Fruit fly (Drosophila melanogaster): ENCODE results near the gene ppk31.

The ppk31 gene

dm6 chr3R:27162824-27163223, at the start of gene ppk31:
Gene ppk31, plus strand, starts transcription at chr3R:27163124.
- no peak for TF ChIP-seq CG7045 (GFP tag; optimal IDR thresholded peaks at IDR 0.05)
- no peak for TF ChIP-seq CG7101 (tag; optimal IDR thresholded peaks at IDR 0.05)
- TF ChIP-seq CG1620 (GFP tag; optimal IDR thresholded peaks at IDR 0.05), result no peak
- no peak for TF ChIP-seq Clk (GFP tag; optimal IDR thresholded peaks at IDR 0.05)
- TF ChIP-seq ovo (GFP tag; optimal IDR thresholded peaks at IDR 0.05), result no peak
- no peak for TF ChIP-seq tj (GFP tag; optimal IDR thresholded peaks at IDR 0.05)
- no peak for TF ChIP-seq CG14711 (tag; optimal IDR thresholded peaks at IDR 0.05)
- no peak for TF ChIP-seq Crg-1 (GFP tag; optimal IDR thresholded peaks at IDR 0.05)
- no peak for TF ChIP-seq CG33017 (tag; optimal IDR thresholded peaks at IDR 0.05)
- TF ChIP-seq toe (GFP tag; optimal IDR thresholded peaks at IDR 0.05), result no peak
- no peak for TF ChIP-seq pad (GFP tag; optimal IDR thresholded peaks at IDR 0.05)
- no peak for TF ChIP-seq CG11617 (GFP tag; optimal IDR thresholded peaks at IDR 0.05)
- no peak for TF ChIP-seq cic (GFP tag; optimal IDR thresholded peaks at IDR 0.05)
- no peak for TF ChIP-seq Mnt (GFP tag; optimal IDR thresholded peaks at IDR 0.05)
- TF ChIP-seq kay (GFP tag; ENCODE audit: borderline replicate concordance), result no peak
- TF ChIP-seq Hr96 (GFP tag; optimal IDR thresholded peaks at IDR 0.05), result no peak
- TF ChIP-seq CG12768 (GFP tag; optimal IDR thresholded peaks at IDR 0.05), result no peak
- TF ChIP-seq CG5204 (GFP tag; optimal IDR thresholded peaks at IDR 0.05), result no peak
- TF ChIP-seq bab1 (GFP tag; optimal IDR thresholded peaks at IDR 0.05), result no peak
- TF ChIP-seq cnc (optimal IDR thresholded peaks at IDR 0.05), result no peak

- TF ChIP-seq CG33017 (tag; optimal IDR thresholded peaks at IDR 0.05) (no peak), CG12768 (GFP tag; optimal IDR thresholded peaks at IDR 0.05) (no peak), CG1620 (GFP tag; optimal IDR thresholded peaks at IDR 0.05) (no peak), Mnt (GFP tag; optimal IDR thresholded peaks at IDR 0.05) (no peak), toe (GFP tag; optimal IDR thresholded peaks at IDR 0.05) (no peak)
Observed at dm6 chr3R:27116465-27117092, 46.3 kb upstream of the ppk31 start, which contains the start of the genes CG6066 and CG5880. Gene CG6066, minus strand, starts transcription at chr3R:27116707. Gene CG5880, plus strand, starts transcription at chr3R:27116745.

DNA sequence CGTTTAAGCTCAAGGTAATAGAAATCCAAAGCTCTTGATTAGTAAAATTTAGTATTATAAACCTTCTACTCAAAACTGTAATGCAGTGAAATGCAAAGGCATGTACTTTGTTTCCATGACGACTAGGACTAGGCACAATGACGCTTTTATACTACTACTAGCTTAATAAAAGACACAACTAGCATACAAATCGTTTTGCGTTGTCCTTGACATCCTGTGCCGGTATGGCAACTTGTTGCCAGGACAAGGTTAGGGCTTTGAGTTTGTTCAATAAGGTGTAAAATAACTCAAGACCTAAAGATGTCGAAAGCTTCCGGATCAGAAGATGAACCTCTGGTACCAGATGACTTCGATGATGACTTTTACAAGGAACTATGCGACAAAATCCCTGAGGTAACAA, 44.6 kb upstream of the ppk31 start, which contains the start of gene CG5882:
Gene CG5882 (plus strand): TSS at position 301 of the 400 bp plus-strand sequence.
- TF ChIP-seq CG1620 (GFP tag; optimal IDR thresholded peaks at IDR 0.05) (no peak), Mnt (GFP tag; optimal IDR thresholded peaks at IDR 0.05) (no peak), CG33017 (tag; optimal IDR thresholded peaks at IDR 0.05) (no peak), tj (GFP tag; optimal IDR thresholded peaks at IDR 0.05) (no peak), Hr96 (GFP tag; optimal IDR thresholded peaks at IDR 0.05) (no peak), cnc (optimal IDR thresholded peaks at IDR 0.05) (no peak), CG7045 (GFP tag; optimal IDR thresholded peaks at IDR 0.05) (no peak), ovo (GFP tag; optimal IDR thresholded peaks at IDR 0.05) (no peak), bab1 (GFP tag; optimal IDR thresholded peaks at IDR 0.05) (no peak), Clk (GFP tag; optimal IDR thresholded peaks at IDR 0.05) (no peak), kay (GFP tag; ENCODE audit: borderline replicate concordance) (no peak), CG11617 (GFP tag; optimal IDR thresholded peaks at IDR 0.05) (no peak), CG12768 (GFP tag; optimal IDR thresholded peaks at IDR 0.05) (no peak), CG7101 (tag; optimal IDR thresholded peaks at IDR 0.05) (no peak), toe (GFP tag; optimal IDR thresholded peaks at IDR 0.05) (no peak), CG5204 (GFP tag; optimal IDR thresholded peaks at IDR 0.05) (no peak)

DNA sequence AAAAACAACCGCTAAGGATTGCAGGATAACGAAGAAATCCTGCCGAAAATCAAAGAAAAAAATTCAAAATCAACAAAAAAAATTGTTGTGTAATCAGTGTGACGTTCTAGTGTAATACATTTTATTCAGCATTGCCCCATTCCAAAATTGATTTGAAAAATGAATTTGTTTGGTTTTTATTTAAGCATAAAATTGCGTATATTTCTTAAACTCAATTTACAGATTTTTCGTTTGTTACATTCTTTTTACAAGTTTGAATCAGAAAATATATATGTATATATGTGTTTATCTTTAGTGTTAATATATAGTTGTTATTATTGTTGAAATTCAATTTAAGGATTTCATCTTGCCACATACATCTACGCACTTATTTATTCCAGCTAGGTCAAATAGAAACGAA, 38.3 kb upstream of the ppk31 start, which contains the start of gene CG6059:
Gene CG6059 (minus strand): TSS at position 101 of the 400 bp plus-strand sequence.
- TF ChIP-seq Clk (GFP tag; optimal IDR thresholded peaks at IDR 0.05) (no peak), CG12768 (GFP tag; optimal IDR thresholded peaks at IDR 0.05) (no peak), ovo (GFP tag; optimal IDR thresholded peaks at IDR 0.05) (no peak), kay (GFP tag; ENCODE audit: borderline replicate concordance) (no peak), cic (GFP tag; optimal IDR thresholded peaks at IDR 0.05) (no peak), CG14711 (tag; optimal IDR thresholded peaks at IDR 0.05) (no peak), Crg-1 (GFP tag; optimal IDR thresholded peaks at IDR 0.05) (no peak), cnc (optimal IDR thresholded peaks at IDR 0.05) (no peak), CG33017 (tag; optimal IDR thresholded peaks at IDR 0.05) (no peak), pad (GFP tag; optimal IDR thresholded peaks at IDR 0.05) (no peak), CG7101 (tag; optimal IDR thresholded peaks at IDR 0.05) (no peak), CG7045 (GFP tag; optimal IDR thresholded peaks at IDR 0.05) (no peak), toe (GFP tag; optimal IDR thresholded peaks at IDR 0.05) (no peak), Mnt (GFP tag; optimal IDR thresholded peaks at IDR 0.05) (no peak), bab1 (GFP tag; optimal IDR thresholded peaks at IDR 0.05) (no peak), tj (GFP tag; optimal IDR thresholded peaks at IDR 0.05) (no peak), Hr96 (GFP tag; optimal IDR thresholded peaks at IDR 0.05) (no peak), CG11617 (GFP tag; optimal IDR thresholded peaks at IDR 0.05) (no peak), CG5204 (GFP tag; optimal IDR thresholded peaks at IDR 0.05) (no peak), CG1620 (GFP tag; optimal IDR thresholded peaks at IDR 0.05) (no peak)

dm6 chr3R:27128723-27129122, 34.2 kb upstream of the ppk31 start:
- TF ChIP-seq CG1620 (GFP tag; optimal IDR thresholded peaks at IDR 0.05), result no peak
- no peak for TF ChIP-seq CG14711 (tag; optimal IDR thresholded peaks at IDR 0.05)
- peak; percentile 44 for TF ChIP-seq Mnt (GFP tag; optimal IDR thresholded peaks at IDR 0.05)

DNA sequence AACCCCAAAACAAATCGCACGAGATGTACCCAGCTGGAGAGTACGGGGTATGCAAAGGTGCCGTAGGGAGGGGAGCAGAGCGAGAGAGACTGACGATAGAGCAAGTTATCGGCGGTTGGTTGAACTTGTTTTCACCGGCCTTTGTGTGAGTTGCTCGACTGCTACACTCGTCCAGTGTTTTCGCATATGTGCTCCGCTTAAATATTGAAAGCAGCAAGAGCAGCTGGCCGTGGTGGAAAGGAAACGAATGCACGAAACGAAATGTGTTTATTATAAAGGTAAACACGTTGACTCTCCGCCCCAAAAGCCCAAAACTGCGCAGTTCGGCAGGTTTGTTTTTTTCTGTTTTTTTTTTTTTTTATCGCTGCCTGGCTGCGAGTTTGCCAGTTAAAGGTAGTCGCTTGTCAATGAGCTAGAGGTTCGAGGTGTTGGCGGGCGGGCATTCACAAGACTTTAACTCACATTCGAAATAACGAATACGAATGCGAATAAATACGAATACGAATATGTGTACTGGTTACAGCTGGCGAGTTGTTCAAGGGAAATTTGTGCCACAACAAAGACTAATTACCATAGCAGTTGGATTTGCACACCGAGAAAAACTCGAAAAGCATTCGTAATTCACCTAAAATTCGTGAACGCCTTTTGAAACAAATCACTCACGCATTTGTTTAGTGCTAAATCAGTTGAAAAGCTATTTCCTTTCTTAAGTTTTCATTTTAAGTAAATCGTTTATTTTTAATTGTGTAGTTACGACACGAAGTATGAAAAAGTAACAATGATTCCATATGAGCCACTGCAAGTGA, 33.1 kb upstream of the ppk31 start:
- TF ChIP-seq pad (GFP tag; optimal IDR thresholded peaks at IDR 0.05), result no peak
- TF ChIP-seq cic (GFP tag; optimal IDR thresholded peaks at IDR 0.05), result peak; percentile 47
- TF ChIP-seq CG1620 (GFP tag; optimal IDR thresholded peaks at IDR 0.05), result no peak
- TF ChIP-seq CG7101 (tag; optimal IDR thresholded peaks at IDR 0.05), result peak; percentile 7
- TF ChIP-seq CG14711 (tag; optimal IDR thresholded peaks at IDR 0.05), result peak; percentile 36
- peak; percentile 65 for TF ChIP-seq Mnt (GFP tag; optimal IDR thresholded peaks at IDR 0.05)
- TF ChIP-seq CG5204 (GFP tag; optimal IDR thresholded peaks at IDR 0.05), result no peak
- TF ChIP-seq toe (GFP tag; optimal IDR thresholded peaks at IDR 0.05), result no peak
- TF ChIP-seq CG12768 (GFP tag; optimal IDR thresholded peaks at IDR 0.05), result peak; percentile 22
- peak; percentile 3 for TF ChIP-seq CG11617 (GFP tag; optimal IDR thresholded peaks at IDR 0.05)
- no peak for TF ChIP-seq cnc (optimal IDR thresholded peaks at IDR 0.05)
- TF ChIP-seq Hr96 (GFP tag; optimal IDR thresholded peaks at IDR 0.05), result peak; percentile 13
- TF ChIP-seq Clk (GFP tag; optimal IDR thresholded peaks at IDR 0.05), result no peak
- TF ChIP-seq kay (GFP tag; ENCODE audit: borderline replicate concordance), result no peak
- peak; percentile 70 for TF ChIP-seq tj (GFP tag; optimal IDR thresholded peaks at IDR 0.05)
- TF ChIP-seq Crg-1 (GFP tag; optimal IDR thresholded peaks at IDR 0.05), result peak; percentile 14
- TF ChIP-seq CG7045 (GFP tag; optimal IDR thresholded peaks at IDR 0.05), result peak; percentile 19
- TF ChIP-seq bab1 (GFP tag; optimal IDR thresholded peaks at IDR 0.05), result peak; percentile 37
- TF ChIP-seq ovo (GFP tag; optimal IDR thresholded peaks at IDR 0.05), result no peak
- peak; percentile 8 for TF ChIP-seq CG33017 (tag; optimal IDR thresholded peaks at IDR 0.05)
